Worm (Caenorhabditis elegans): ENCODE results near the gene lgc-58.

ce11 chrX:6121279-6121678 is 46.0 kb downstream of the lgc-58 start:
- TF ChIP-seq ceh-82 (tag; optimal IDR thresholded peaks at IDR 0.05) (no peak), R02D3.7 (tag; optimal IDR thresholded peaks at IDR 0.05) (no peak), ama-1 (optimal IDR thresholded peaks at IDR 0.05) (no peak), ztf-11 (tag; optimal IDR thresholded peaks at IDR 0.05) (no peak), nhr-77 (tag; optimal IDR thresholded peaks at IDR 0.05) (no peak), ceh-16 (tag; optimal IDR thresholded peaks at IDR 0.05) (no peak), mbf-1 (tag; optimal IDR thresholded peaks at IDR 0.05) (no peak), peb-1 (tag; optimal IDR thresholded peaks at IDR 0.05) (no peak), egl-27 (tag; optimal IDR thresholded peaks at IDR 0.05) (no peak)
